Fruit fly (Drosophila melanogaster): ENCODE data around the gene Ptip.

- TF ChIP-seq CG33017 (tag; optimal IDR thresholded peaks at IDR 0.05) (no peak), Crg-1 (GFP tag; optimal IDR thresholded peaks at IDR 0.05) (no peak), toe (GFP tag; optimal IDR thresholded peaks at IDR 0.05) (no peak), CG11617 (GFP tag; optimal IDR thresholded peaks at IDR 0.05) (no peak), CG1620 (GFP tag; optimal IDR thresholded peaks at IDR 0.05) (no peak), Hr96 (GFP tag; optimal IDR thresholded peaks at IDR 0.05) (no peak), CG7045 (GFP tag; optimal IDR thresholded peaks at IDR 0.05) (no peak)
Observed at dm6 chr3L:13986330-13986729, 42.6 kb downstream of the Ptip start, which contains the start of gene CG17362.
